Worm (Caenorhabditis elegans): ENCODE results near the gene F55A11.6.

DNA sequence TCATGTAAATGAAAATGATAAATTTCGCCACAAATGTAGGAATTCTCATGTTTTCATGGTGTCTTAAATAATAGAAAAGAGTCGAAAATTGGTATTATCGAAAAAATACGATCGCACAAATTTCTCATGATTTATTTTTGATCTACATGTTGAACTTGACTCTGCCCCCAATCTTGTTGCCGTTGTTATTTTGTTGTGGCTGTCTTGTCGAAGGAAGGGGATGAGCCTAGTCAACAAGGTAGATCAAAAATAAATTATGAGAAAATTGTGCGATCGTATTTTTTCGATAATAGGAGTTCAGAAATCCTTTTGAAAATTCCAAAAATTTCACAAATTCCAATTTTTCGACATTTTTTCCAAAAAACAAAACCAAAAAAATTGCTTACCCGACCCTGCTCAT, 38.9 kb downstream of the F55A11.6 start:
- TF ChIP-seq lin-39 (tag; optimal IDR thresholded peaks at IDR 0.05) (no peak), nhr-237 (tag; optimal IDR thresholded peaks at IDR 0.05) (no peak), elt-3 (tag; optimal IDR thresholded peaks at IDR 0.05) (no peak), ceh-82 (tag; optimal IDR thresholded peaks at IDR 0.05) (no peak), nhr-77 (tag; optimal IDR thresholded peaks at IDR 0.05) (no peak)

All from whole organism, L2 larva.